Worm (Caenorhabditis elegans) whole organism, L4 larva: Measurements from ENCODE around the gene fbxa-66.

Experiments
- F10B5.3 ChIP-seq: sonication (generic microtip); optimal IDR thresholded peaks from 2 replicates; lab custom pipeline; 2016; ENCODE audit warnings: mild to moderate bottlenecking, missing genetic modification characterization, missing compliant biosample characterization
- F37D6.2 ChIP-seq: sonication (generic microtip); optimal IDR thresholded peaks from 2 replicates; lab custom pipeline; 2016; ENCODE audit warnings: mild to moderate bottlenecking, missing genetic modification characterization, missing compliant biosample characterization
- T20F7.1 ChIP-seq: fragments of 200-800 bp; sonication (Bioruptor generic); optimal IDR thresholded peaks from 2 replicates; lab custom pipeline; 2018; ENCODE audit warnings: mild to moderate bottlenecking, missing genetic modification characterization, missing compliant biosample characterization
- Y105C5A.15 ChIP-seq: fragments of 200-800 bp; sonication (Bioruptor generic); IDR thresholded peaks from 2 replicates; pipeline ENCODE4 v1.3.6; 2022; ENCODE audit warnings: missing genetic modification characterization, missing compliant biosample characterization
- Y75B8A.6 ChIP-seq: fragments of 200-800 bp; sonication (Bioruptor generic); IDR thresholded peaks from 2 replicates; pipeline ENCODE4 v1.3.6; 2022; ENCODE audit warnings: missing genetic modification reagents, missing genetic modification characterization, missing compliant biosample characterization
- aha-1 ChIP-seq: fragments of 150-350 bp; peaks from one replicate; lab custom pipeline; 2014; ENCODE audit warnings: missing biosample characterization, missing genetic modification characterization
- aly-2 ChIP-seq: sonication (generic microtip); optimal IDR thresholded peaks from 2 replicates; lab custom pipeline; 2018; ENCODE audit warnings: missing biosample characterization, missing genetic modification characterization
- ceh-44 ChIP-seq: fragments of 200-800 bp; sonication (Bioruptor generic); IDR thresholded peaks from 2 replicates; pipeline ENCODE4 v1.3.6; 2022; ENCODE audit warnings: missing genetic modification reagents, missing genetic modification characterization, missing compliant biosample characterization
- ceh-82 ChIP-seq: sonication (generic microtip); optimal IDR thresholded peaks from 2 replicates; lab custom pipeline; 2017; ENCODE audit warnings: missing biosample characterization, missing genetic modification characterization
- cey-2 ChIP-seq: sonication (generic microtip); optimal IDR thresholded peaks from 3 replicates; lab custom pipeline; 2017; ENCODE audit warnings: missing genetic modification characterization, mild to moderate bottlenecking, missing compliant biosample characterization, antibody characterized with exemption, borderline replicate concordance; ENCODE audit not compliant: insufficient read depth
- daf-16 ChIP-seq, 3 experiments: sonication (generic microtip); optimal IDR thresholded peaks; 2 replicates each; lab custom pipeline; 2016 to 2017; ENCODE audit warnings: missing genetic modification characterization in 3 of 3, missing genetic modification reagents in 3 of 3, mild to moderate bottlenecking in 2 of 3, missing compliant biosample characterization in 2 of 3, missing biosample characterization in 1 of 3, moderate library complexity in 1 of 3
- dmd-6 ChIP-seq: fragments of 200-800 bp; sonication (Bioruptor generic); IDR thresholded peaks from 2 replicates; pipeline ENCODE4 v1.3.6; 2022; ENCODE audit warnings: missing genetic modification reagents, missing genetic modification characterization, missing compliant biosample characterization
- duxl-1 ChIP-seq: sonication (generic microtip); optimal IDR thresholded peaks from 2 replicates; lab custom pipeline; 2016; ENCODE audit warnings: mild to moderate bottlenecking, missing genetic modification characterization, moderate library complexity, missing compliant biosample characterization; ENCODE audit not compliant: poor library complexity
- dve-1 ChIP-seq: sonication (generic microtip); optimal IDR thresholded peaks from 2 replicates; lab custom pipeline; 2017; ENCODE audit warnings: antibody characterized with exemption, mild to moderate bottlenecking, missing genetic modification characterization, missing compliant biosample characterization; ENCODE audit not compliant: insufficient read depth
- egl-27 ChIP-seq: sonication (generic microtip); optimal IDR thresholded peaks from 3 replicates; lab custom pipeline; 2017; ENCODE audit warnings: missing biosample characterization, missing genetic modification reagents, missing genetic modification characterization
- fkh-10 ChIP-seq: fragments of 150-350 bp; optimal IDR thresholded peaks from 2 replicates; lab custom pipeline; 2014; ENCODE audit warnings: missing biosample characterization, missing genetic modification reagents, missing genetic modification characterization
- gei-8 ChIP-seq: fragments of 200-800 bp; sonication (Bioruptor generic); optimal IDR thresholded peaks from 2 replicates; lab custom pipeline; 2018; ENCODE audit warnings: mild to moderate bottlenecking, missing genetic modification characterization, missing compliant biosample characterization
- hlh-11 ChIP-seq: fragments of 200-800 bp; sonication (Bioruptor generic); optimal IDR thresholded peaks from 2 replicates; lab custom pipeline; 2018; ENCODE audit warnings: mild to moderate bottlenecking, missing genetic modification characterization, missing compliant biosample characterization
- hlh-30 ChIP-seq: sonication (generic microtip); optimal IDR thresholded peaks from 2 replicates; lab custom pipeline; 2017; ENCODE audit warnings: antibody characterized with exemption, mild to moderate bottlenecking, missing genetic modification characterization, missing compliant biosample characterization; ENCODE audit not compliant: insufficient read depth
- jun-1 ChIP-seq: fragments of 150-350 bp; optimal IDR thresholded peaks from 2 replicates; lab custom pipeline; 2014; ENCODE audit warnings: missing biosample characterization, missing genetic modification reagents, missing genetic modification characterization
- lim-7 ChIP-seq: fragments of 200-800 bp; sonication (Bioruptor generic); IDR thresholded peaks from 2 replicates; pipeline ENCODE4 v1.3.6; 2022; ENCODE audit warnings: missing genetic modification characterization, missing compliant biosample characterization
- lin-29 ChIP-seq: fragments of 200-800 bp; sonication (Bioruptor generic); IDR thresholded peaks from 2 replicates; pipeline ENCODE4 v1.3.6; 2022; ENCODE audit warnings: missing genetic modification reagents, missing genetic modification characterization, missing compliant biosample characterization
- lin-38 ChIP-seq: fragments of 200-800 bp; sonication (Bioruptor generic); IDR thresholded peaks from 2 replicates; pipeline ENCODE4 v1.3.6; 2022; ENCODE audit warnings: missing genetic modification reagents, missing genetic modification characterization, missing compliant biosample characterization
- mdl-1 ChIP-seq, 2 experiments: fragments of 150-350 bp in 1 of 2; sonication (generic microtip) in 1 of 2; optimal IDR thresholded peaks; 2 replicates each; lab custom pipeline; 2014 to 2017; ENCODE audit warnings: missing biosample characterization in 2 of 2, missing genetic modification characterization in 2 of 2
- mdt-29 ChIP-seq: fragments of 200-800 bp; sonication (Bioruptor generic); IDR thresholded peaks from 2 replicates; pipeline ENCODE4 v1.3.6; 2022; ENCODE audit warnings: missing genetic modification reagents, missing genetic modification characterization, missing compliant biosample characterization
- nhr-10 ChIP-seq: fragments of 150-350 bp; optimal IDR thresholded peaks from 2 replicates; lab custom pipeline; 2014; ENCODE audit warnings: missing biosample characterization, missing genetic modification characterization
- nhr-111 ChIP-seq: fragments of 200-800 bp; sonication (Bioruptor generic); optimal IDR thresholded peaks from 2 replicates; lab custom pipeline; 2018; ENCODE audit warnings: mild to moderate bottlenecking, missing genetic modification characterization, missing compliant biosample characterization
- nhr-28 ChIP-seq: fragments of 150-350 bp; optimal IDR thresholded peaks from 2 replicates; lab custom pipeline; 2014; ENCODE audit warnings: missing biosample characterization, missing genetic modification characterization
- nhr-42 ChIP-seq: fragments of 200-800 bp; sonication (Bioruptor generic); IDR thresholded peaks from 2 replicates; pipeline ENCODE4 v1.3.6; 2022; ENCODE audit warnings: missing genetic modification characterization, missing compliant biosample characterization
- nhr-76 ChIP-seq: fragments of 150-350 bp; optimal IDR thresholded peaks from 2 replicates; lab custom pipeline; 2014; ENCODE audit warnings: missing biosample characterization, missing genetic modification characterization
- pha-4 ChIP-seq, 2 experiments: fragments of 150-350 bp in 1 of 2; fragments of 200-800 bp in 1 of 2; sonication (Bioruptor generic) in 1 of 2; IDR thresholded peaks in 1 of 2; optimal IDR thresholded peaks in 1 of 2; 2 replicates each; pipeline versions ENCODE4 v1.3.6 to Lab custom; 2014 to 2022; ENCODE audit warnings: missing genetic modification characterization in 2 of 2, missing genetic modification reagents in 2 of 2, missing biosample characterization in 1 of 2, missing compliant biosample characterization in 1 of 2
- pqm-1 ChIP-seq: sonication (generic microtip); optimal IDR thresholded peaks from 2 replicates; lab custom pipeline; 2017; ENCODE audit warnings: missing biosample characterization, missing genetic modification characterization
- sdz-12 ChIP-seq: fragments of 200-800 bp; sonication (Bioruptor generic); optimal IDR thresholded peaks from 2 replicates; lab custom pipeline; 2018; ENCODE audit warnings: mild to moderate bottlenecking, missing genetic modification characterization, missing compliant biosample characterization
- set-16 ChIP-seq: fragments of 200-800 bp; sonication (Bioruptor generic); IDR thresholded peaks from 2 replicates; pipeline ENCODE4 v1.3.6; 2022; ENCODE audit warnings: missing genetic modification reagents, missing genetic modification characterization, missing compliant biosample characterization
- snpc-1.2 ChIP-seq: fragments of 200-800 bp; sonication (Bioruptor generic); IDR thresholded peaks from 2 replicates; pipeline ENCODE4 v1.3.6; 2022; ENCODE audit warnings: missing genetic modification reagents, missing genetic modification characterization, missing compliant biosample characterization
- tag-97 ChIP-seq: fragments of 200-800 bp; sonication (Bioruptor generic); IDR thresholded peaks from 2 replicates; pipeline ENCODE4 v1.3.6; 2022; ENCODE audit warnings: missing genetic modification characterization, missing compliant biosample characterization
- tra-1 ChIP-seq: fragments of 200-800 bp; sonication (Bioruptor generic); IDR thresholded peaks from 2 replicates; pipeline ENCODE4 v1.3.6; 2022; ENCODE audit warnings: missing genetic modification reagents, missing genetic modification characterization, missing compliant biosample characterization
- vab-7 ChIP-seq: fragments of 200-800 bp; sonication (Bioruptor generic); IDR thresholded peaks from 2 replicates; pipeline ENCODE4 v1.3.6; 2022; ENCODE audit warnings: missing genetic modification reagents, missing genetic modification characterization, missing compliant biosample characterization
- zag-1 ChIP-seq: fragments of 150-350 bp; optimal IDR thresholded peaks from 2 replicates; lab custom pipeline; 2014; ENCODE audit warnings: missing biosample characterization, missing genetic modification characterization
- zfp-3 ChIP-seq: fragments of 200-800 bp; sonication (Bioruptor generic); conservative IDR thresholded peaks from 2 replicates; pipeline ENCODE4 v1.3.6; 2022; ENCODE audit warnings: missing genetic modification reagents, missing genetic modification characterization, missing compliant biosample characterization
- zip-2 ChIP-seq: fragments of 150-350 bp; optimal IDR thresholded peaks from 2 replicates; lab custom pipeline; 2014; ENCODE audit warnings: missing biosample characterization, missing genetic modification characterization
- ztf-11 ChIP-seq: fragments of 150-350 bp; optimal IDR thresholded peaks from 2 replicates; lab custom pipeline; 2014; ENCODE audit warnings: missing biosample characterization, missing genetic modification characterization

Gene fbxa-66

DNA sequence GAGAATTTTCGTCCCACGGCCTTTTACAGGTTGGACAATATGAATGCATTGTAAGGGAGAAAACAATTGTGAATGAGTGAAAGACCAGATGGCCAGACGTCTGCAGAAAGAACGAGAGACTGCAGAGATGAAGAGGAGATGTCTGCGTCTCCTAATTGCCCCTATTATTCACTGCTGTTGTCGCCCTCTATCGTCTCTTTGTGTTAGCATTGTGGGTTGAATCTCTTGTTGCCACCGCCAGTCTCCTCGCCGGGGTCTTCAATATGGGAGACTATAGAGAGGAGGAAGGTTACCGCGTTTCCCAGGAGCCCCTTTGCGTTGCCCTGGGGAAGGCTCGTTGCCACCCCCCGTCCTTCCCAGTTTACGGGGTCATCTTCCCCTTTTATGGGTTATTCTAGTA is 9.0 kb downstream of the fbxa-66 start, which contains the start of gene Y54F10BM.9 (continued):
- TF ChIP-seq ceh-82 (tag; lab: Kevin White, UChicago), result no peak
- no peak for TF ChIP-seq lim-7
- TF ChIP-seq sdz-12 (GFP tag; lab: Kevin White, UChicago), result no peak
- no peak for TF ChIP-seq cey-2 (tag; lab: Kevin White, UChicago)
- no peak for TF ChIP-seq zip-2
- TF ChIP-seq ceh-44, result no peak
- TF ChIP-seq duxl-1, result peak; percentile 55
- 0 out of 2 replicates have a peak, but pooled peaks have one; percentile 11 for TF ChIP-seq dmd-6 (GFP tag; lab: Robert Waterston, UW)
- TF ChIP-seq jun-1, result no peak
- TF ChIP-seq F10B5.3 (tag; lab: Kevin White, UChicago), result no peak
- no peak for TF ChIP-seq tag-97 (GFP tag; lab: Robert Waterston, UW)
- no peak for TF ChIP-seq Y105C5A.15 (GFP tag; lab: Robert Waterston, UW)
- TF ChIP-seq aha-1 (tag; lab: Kevin White, UChicago), result no peak
- TF ChIP-seq zag-1 (tag; lab: Kevin White, UChicago), result no peak
- TF ChIP-seq nhr-10 (tag; lab: Kevin White, UChicago), result no peak
- no peak for TF ChIP-seq aly-2 (tag; lab: Kevin White, UChicago)
- no peak for TF ChIP-seq nhr-111 (GFP tag; lab: Kevin White, UChicago)
- no peak for TF ChIP-seq nhr-42 (GFP tag; lab: Robert Waterston, UW)
- no peak for TF ChIP-seq zfp-3 (GFP tag; lab: Robert Waterston, UW)
- TF ChIP-seq F37D6.2 (tag; lab: Kevin White, UChicago), result no peak
- no peak for TF ChIP-seq gei-8
- no peak for TF ChIP-seq vab-7
- no peak for TF ChIP-seq mdl-1 (tag; optimal IDR thresholded peaks at IDR 0.05; lab: Kevin White, UChicago)
- no peak for TF ChIP-seq nhr-28
- TF ChIP-seq, all 104 proteins: peak for 13

DNA sequence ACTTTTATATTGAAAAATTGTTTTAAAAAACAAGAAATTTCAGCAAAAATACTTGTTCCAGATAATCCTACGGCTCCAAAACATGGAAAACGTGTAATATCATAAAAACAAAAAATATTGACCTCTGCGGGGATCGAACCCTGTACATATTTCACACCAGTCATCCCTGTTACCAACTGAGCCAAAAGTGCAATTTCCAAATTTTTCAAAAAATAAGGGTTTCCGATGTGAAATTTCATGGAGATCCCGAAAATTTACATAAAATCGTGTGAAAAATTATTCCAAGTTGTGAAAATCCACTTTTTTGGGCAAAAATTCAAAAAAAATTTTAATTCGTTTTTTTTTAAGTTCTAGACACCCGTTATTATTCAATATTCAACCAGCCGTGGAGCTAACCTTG is 9.7 kb downstream of the fbxa-66 start:
- TF ChIP-seq lin-38, result peak; percentile 47
- TF ChIP-seq ztf-11 (tag; lab: Kevin White, UChicago), result no peak

DNA sequence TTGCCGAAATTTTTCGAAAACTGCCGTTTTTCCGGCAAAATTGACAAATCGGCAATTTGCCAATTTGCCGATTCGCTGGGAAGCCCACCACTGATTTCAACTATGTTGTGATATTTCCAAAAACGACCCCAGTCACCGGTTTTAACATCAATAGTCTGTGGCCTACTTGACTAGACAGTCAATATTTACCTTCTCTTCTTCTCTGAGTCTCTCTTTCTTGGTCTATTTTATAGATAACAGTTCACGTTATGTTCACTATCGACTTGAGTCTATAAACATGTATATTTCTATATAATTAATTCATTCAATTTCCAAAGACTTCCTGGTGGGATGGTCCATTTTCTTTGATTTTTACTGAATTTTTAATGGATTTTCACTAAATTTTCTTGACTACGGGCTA is 19.1 kb downstream of the fbxa-66 start:
- no peak for TF ChIP-seq tag-97 (GFP tag; lab: Robert Waterston, UW)
- TF ChIP-seq pha-4 (GFP tag; IDR thresholded peaks at IDR 0.05; lab: Robert Waterston, UW), result no peak
- peak; percentile 79 for TF ChIP-seq pha-4 (tag; optimal IDR thresholded peaks at IDR 0.05; lab: Kevin White, UChicago)
- no peak for TF ChIP-seq zag-1 (tag; lab: Kevin White, UChicago)
- peak; percentile 29 for TF ChIP-seq dmd-6 (GFP tag; lab: Robert Waterston, UW)
- peak; percentile 41 for TF ChIP-seq duxl-1
- TF ChIP-seq hlh-30 (tag; lab: Kevin White, UChicago), result peak; percentile 4
- no peak for TF ChIP-seq mdt-29
- TF ChIP-seq pqm-1, result peak; percentile 35
- TF ChIP-seq nhr-28, result peak; percentile 71
- TF ChIP-seq daf-16 (GFP tag; optimal IDR thresholded peaks at IDR 0.05; lab: Kevin White, UChicago), result no peak
- peak; percentile 94 for TF ChIP-seq daf-16 (tag; optimal IDR thresholded peaks at IDR 0.05; lab: Kevin White, UChicago)
- no peak for TF ChIP-seq F37D6.2 (tag; lab: Kevin White, UChicago)
- TF ChIP-seq hlh-11 (tag; lab: Kevin White, UChicago), result peak; percentile 30
- TF ChIP-seq nhr-76 (tag; lab: Kevin White, UChicago), result no peak
- peak; percentile 44 for TF ChIP-seq dve-1 (tag; lab: Kevin White, UChicago)

DNA sequence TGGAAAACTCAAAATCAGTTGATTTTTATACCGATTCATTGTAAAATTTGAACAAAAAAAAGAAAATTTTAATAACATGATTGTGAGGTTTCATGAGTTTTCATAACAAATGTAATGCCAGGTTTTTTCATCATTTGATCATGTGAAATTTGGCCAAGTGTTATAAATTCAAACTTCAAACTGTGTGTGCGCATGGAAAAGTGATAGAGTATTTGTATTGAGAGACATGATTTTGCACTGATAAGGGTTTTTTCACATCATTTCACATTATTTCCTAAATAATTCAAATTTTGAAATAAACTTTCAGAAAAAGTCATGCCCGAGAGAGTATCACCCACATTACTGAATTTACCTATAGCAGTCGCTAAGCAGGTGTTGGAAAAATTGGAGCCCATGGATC is 22.7 kb downstream of the fbxa-66 start, which contains the start of gene fbxa-219:
Gene fbxa-219, plus strand, starts transcription at position 277 of the 400 bp plus-strand sequence.
- TF ChIP-seq Y75B8A.6 (GFP tag; lab: Robert Waterston, UW) (no peak), tra-1 (GFP tag; lab: Robert Waterston, UW) (no peak), daf-16 (GFP tag; optimal IDR thresholded peaks at IDR 0.05; lab: Kevin White, UChicago) (no peak), daf-16 (tag; optimal IDR thresholded peaks at IDR 0.05; lab: Kevin White, UChicago) (peak; percentile 58), fkh-10 (GFP tag; lab: Kevin White, UChicago) (no peak), set-16 (GFP tag; lab: Robert Waterston, UW) (no peak), lin-38 (no peak), snpc-1.2 (no peak), egl-27 (no peak), aha-1 (tag; lab: Kevin White, UChicago) (peak; percentile 88), ceh-82 (tag; lab: Kevin White, UChicago) (no peak), zfp-3 (GFP tag; lab: Robert Waterston, UW) (no peak), hlh-30 (tag; lab: Kevin White, UChicago) (peak; percentile 33), pqm-1 (peak; percentile 78), lin-29 (GFP tag; lab: Robert Waterston, UW) (no peak), nhr-28 (peak; percentile 35), dve-1 (tag; lab: Kevin White, UChicago) (peak; percentile 16), T20F7.1 (no peak)
